Fruit fly (Drosophila melanogaster) whole organism, embryonic: Measurements from ENCODE around the gene UQCR-14.

ENCODE experiments used
- ATbp ChIP-seq: fragments of 200-800 bp; sonication (Bioruptor generic); optimal IDR thresholded peaks from 2 replicates; lab custom pipeline; 2017; ENCODE audit warnings: missing biosample characterization, mild to moderate bottlenecking, missing genetic modification characterization, missing genetic modification reagents
- Blimp-1 ChIP-seq: fragments of 200-800 bp; sonication (Bioruptor generic); optimal IDR thresholded peaks from 3 replicates; lab custom pipeline; 2018; ENCODE audit warnings: missing biosample characterization, missing genetic modification characterization, mild to moderate bottlenecking, moderate library complexity, missing genetic modification reagents
- CG10209 ChIP-seq: fragments of 200-800 bp; sonication (Bioruptor generic); optimal IDR thresholded peaks from 3 replicates; lab custom pipeline; 2017; ENCODE audit warnings: missing biosample characterization, mild to moderate bottlenecking, missing genetic modification characterization, missing genetic modification reagents
- CG10274 ChIP-seq: fragments of 200-800 bp; sonication (Bioruptor generic); optimal IDR thresholded peaks from 3 replicates; lab custom pipeline; 2017; ENCODE audit warnings: missing biosample characterization, mild to moderate bottlenecking, missing genetic modification characterization
- CG10462 ChIP-seq: fragments of 200-800 bp; sonication (Bioruptor generic); optimal IDR thresholded peaks from 2 replicates; lab custom pipeline; 2016; ENCODE audit warnings: missing biosample characterization, missing genetic modification characterization
- CG10565 ChIP-seq: fragments of 200-800 bp; sonication (Bioruptor generic); optimal IDR thresholded peaks from 3 replicates; lab custom pipeline; 2016; ENCODE audit warnings: missing biosample characterization, mild to moderate bottlenecking, missing genetic modification characterization
- CG14710 ChIP-seq: fragments of 200-800 bp; sonication (Bioruptor generic); optimal IDR thresholded peaks from 3 replicates; lab custom pipeline; 2019; ENCODE audit warnings: missing biosample characterization, mild to moderate bottlenecking, missing genetic modification characterization, moderate library complexity
- CG1647 ChIP-seq: fragments of 200-800 bp; sonication (Bioruptor generic); optimal IDR thresholded peaks from 3 replicates; lab custom pipeline; 2016; ENCODE audit warnings: missing biosample characterization, missing genetic modification characterization
- CG17361 ChIP-seq: fragments of 200-800 bp; sonication (Bioruptor generic); IDR thresholded peaks from 3 replicates; pipeline ENCODE4 v1.3.6; 2022; ENCODE audit warnings: missing biosample characterization, missing genetic modification characterization
- CG1792 ChIP-seq: fragments of 200-800 bp; sonication (Bioruptor generic); optimal IDR thresholded peaks from 2 replicates; lab custom pipeline; 2016; ENCODE audit warnings: missing biosample characterization, missing genetic modification characterization
- CG2129 ChIP-seq: fragments of 200-800 bp; sonication (Bioruptor generic); IDR thresholded peaks from 2 replicates; pipeline ENCODE4 v1.3.6; 2022; ENCODE audit warnings: missing biosample characterization, missing genetic modification characterization; ENCODE audit not compliant: partially characterized antibody
- CG2875 ChIP-seq: fragments of 200-800 bp; sonication (Bioruptor generic); optimal IDR thresholded peaks from 2 replicates; lab custom pipeline; 2017; ENCODE audit warnings: missing biosample characterization, mild to moderate bottlenecking, missing genetic modification characterization, missing genetic modification reagents
- CG30020 ChIP-seq: fragments of 200-800 bp; optimal IDR thresholded peaks from 2 replicates; lab custom pipeline; 2019; ENCODE audit warnings: missing biosample characterization, mild to moderate bottlenecking, missing genetic modification characterization, moderate library complexity
- CG3847 ChIP-seq: fragments of 200-800 bp; sonication (Bioruptor generic); IDR thresholded peaks from 2 replicates; pipeline ENCODE4 v1.3.6; 2022; ENCODE audit warnings: missing biosample characterization, missing genetic modification characterization
- CG42726 ChIP-seq: fragments of 200-800 bp; sonication (Bioruptor generic); IDR thresholded peaks from 2 replicates; pipeline ENCODE4 v1.3.6; 2022; ENCODE audit warnings: missing biosample characterization, missing genetic modification characterization; ENCODE audit not compliant: partially characterized antibody
- CG4404 ChIP-seq: fragments of 200-800 bp; sonication (Bioruptor generic); IDR thresholded peaks from 2 replicates; pipeline ENCODE4 v1.3.6; 2022; ENCODE audit warnings: missing biosample characterization, missing genetic modification characterization
- CG6175 ChIP-seq: fragments of 200-800 bp; sonication (Bioruptor generic); IDR thresholded peaks from 3 replicates; pipeline ENCODE4 v1.3.6; 2022; ENCODE audit warnings: missing biosample characterization, missing genetic modification characterization
- CG8478 ChIP-seq: fragments of >200 bp; optimal IDR thresholded peaks from 2 replicates; lab custom pipeline; 2018
- D19B ChIP-seq: fragments of 200-800 bp; sonication (Bioruptor generic); optimal IDR thresholded peaks from 2 replicates; lab custom pipeline; 2017; ENCODE audit warnings: missing biosample characterization, mild to moderate bottlenecking, missing genetic modification characterization
- Dfd ChIP-seq, 2 experiments: fragments of >200 bp; optimal IDR thresholded peaks; 2 replicates each; lab custom pipeline; 2017; ENCODE audit warnings: missing biosample characterization in 2 of 2, missing genetic modification characterization in 2 of 2
- Fer2 ChIP-seq: fragments of 200-800 bp; sonication (Bioruptor generic); optimal IDR thresholded peaks from 2 replicates; lab custom pipeline; 2018; ENCODE audit warnings: missing biosample characterization, mild to moderate bottlenecking, missing genetic modification characterization, moderate library complexity
- Fer3 ChIP-seq: fragments of 200-800 bp; sonication (Bioruptor generic); optimal IDR thresholded peaks from 2 replicates; lab custom pipeline; 2018; ENCODE audit warnings: missing biosample characterization, mild to moderate bottlenecking, missing genetic modification characterization, moderate library complexity
- HLH4C ChIP-seq: fragments of 200-800 bp; sonication (Bioruptor generic); IDR thresholded peaks from 3 replicates; pipeline ENCODE4 v1.3.6; 2022; ENCODE audit warnings: missing biosample characterization, missing genetic modification characterization; ENCODE audit not compliant: partially characterized antibody
- HmgZ ChIP-seq: fragments of 200-800 bp; sonication (Bioruptor generic); optimal IDR thresholded peaks from 2 replicates; lab custom pipeline; 2018; ENCODE audit warnings: missing biosample characterization, mild to moderate bottlenecking, missing genetic modification characterization
- Hr39 ChIP-seq: fragments of >200 bp; optimal IDR thresholded peaks from 2 replicates; lab custom pipeline; 2017
- Myb ChIP-seq: fragments of 200-800 bp; sonication (Bioruptor generic); optimal IDR thresholded peaks from 2 replicates; lab custom pipeline; 2016; ENCODE audit warnings: missing biosample characterization, missing genetic modification characterization
- Nf-YC ChIP-seq: fragments of 200-800 bp; optimal IDR thresholded peaks from 3 replicates; lab custom pipeline; 2019; ENCODE audit warnings: missing biosample characterization, mild to moderate bottlenecking, missing genetic modification characterization, moderate library complexity
- NfI ChIP-seq: fragments of 200-800 bp; sonication (Bioruptor generic); optimal IDR thresholded peaks from 3 replicates; lab custom pipeline; 2018; ENCODE audit warnings: missing biosample characterization, mild to moderate bottlenecking, missing genetic modification characterization, moderate library complexity
- Poxn ChIP-seq: fragments of 200-800 bp; sonication (Bioruptor generic); IDR thresholded peaks from 2 replicates; pipeline ENCODE4 v1.3.6; 2022; ENCODE audit warnings: missing biosample characterization, missing genetic modification characterization
- Sin3A ChIP-seq: fragments of >200 bp; optimal IDR thresholded peaks from 2 replicates; lab custom pipeline; 2018
- Spps ChIP-seq: fragments of 200-800 bp; sonication (Bioruptor generic); optimal IDR thresholded peaks from 2 replicates; lab custom pipeline; 2018; ENCODE audit warnings: missing biosample characterization, mild to moderate bottlenecking, missing genetic modification characterization
- TFAM ChIP-seq: fragments of 200-800 bp; sonication (Bioruptor generic); optimal IDR thresholded peaks from 2 replicates; lab custom pipeline; 2017; ENCODE audit warnings: missing biosample characterization, missing genetic modification characterization, inconsistent platforms
- amos ChIP-seq: fragments of 200-800 bp; sonication (Bioruptor generic); IDR thresholded peaks from 2 replicates; pipeline ENCODE4 v1.3.6; 2022; ENCODE audit warnings: missing biosample characterization, missing genetic modification characterization; ENCODE audit not compliant: partially characterized antibody
- az2 ChIP-seq: fragments of 200-800 bp; sonication (Bioruptor generic); optimal IDR thresholded peaks from 3 replicates; lab custom pipeline; 2016; ENCODE audit warnings: missing biosample characterization, missing genetic modification characterization
- bbx ChIP-seq: fragments of 200-800 bp; sonication (Bioruptor generic); IDR thresholded peaks from 2 replicates; pipeline ENCODE4 v1.3.6; 2022; ENCODE audit warnings: missing biosample characterization, missing genetic modification characterization; ENCODE audit not compliant: partially characterized antibody
- chm ChIP-seq: fragments of 200-800 bp; sonication (Bioruptor generic); IDR thresholded peaks from 2 replicates; pipeline ENCODE4 v1.3.6; 2022; ENCODE audit warnings: missing biosample characterization, missing genetic modification characterization
- crc ChIP-seq: fragments of 200-800 bp; sonication (Bioruptor generic); optimal IDR thresholded peaks from 2 replicates; lab custom pipeline; 2016; ENCODE audit warnings: missing biosample characterization, missing genetic modification characterization
- cwo ChIP-seq: fragments of 200-800 bp; sonication (Bioruptor generic); optimal IDR thresholded peaks from 3 replicates; lab custom pipeline; 2017; ENCODE audit warnings: missing biosample characterization, missing genetic modification characterization, mild to moderate bottlenecking, moderate library complexity, missing genetic modification reagents
- gt ChIP-seq: fragments of 200-800 bp; sonication (Bioruptor generic); IDR thresholded peaks from 2 replicates; pipeline ENCODE4 v1.3.6; 2022; ENCODE audit warnings: missing biosample characterization, missing genetic modification characterization
- hb ChIP-seq: fragments of 200-800 bp; sonication (Bioruptor generic); IDR thresholded peaks from 3 replicates; pipeline ENCODE4 v1.3.6; 2022; ENCODE audit warnings: missing biosample characterization, missing genetic modification characterization; ENCODE audit not compliant: partially characterized antibody
- klu ChIP-seq: fragments of 200-800 bp; sonication (Bioruptor generic); IDR thresholded peaks from 2 replicates; pipeline ENCODE4 v1.3.6; 2022; ENCODE audit warnings: missing biosample characterization, missing genetic modification characterization
- pb ChIP-seq: fragments of 200-800 bp; sonication (Bioruptor generic); optimal IDR thresholded peaks from 3 replicates; lab custom pipeline; 2016; ENCODE audit warnings: missing biosample characterization, missing genetic modification characterization
- phol ChIP-seq: fragments of 200-800 bp; sonication (Bioruptor generic); optimal IDR thresholded peaks from 3 replicates; lab custom pipeline; 2018; ENCODE audit warnings: missing biosample characterization, mild to moderate bottlenecking, missing genetic modification characterization, moderate library complexity
- pzg ChIP-seq: fragments of 200-800 bp; sonication (Bioruptor generic); optimal IDR thresholded peaks from 3 replicates; lab custom pipeline; 2018; ENCODE audit warnings: missing biosample characterization, mild to moderate bottlenecking, missing genetic modification characterization, moderate library complexity
- scrt ChIP-seq: fragments of 200-800 bp; sonication (Bioruptor generic); optimal IDR thresholded peaks from 2 replicates; lab custom pipeline; 2018; ENCODE audit warnings: missing biosample characterization, mild to moderate bottlenecking, missing genetic modification characterization, moderate library complexity
- slp2 ChIP-seq: fragments of 200-800 bp; sonication (Bioruptor generic); optimal IDR thresholded peaks from 2 replicates; lab custom pipeline; 2016; ENCODE audit warnings: missing biosample characterization, missing genetic modification characterization
- sqz ChIP-seq: fragments of 200-800 bp; sonication (Bioruptor generic); optimal IDR thresholded peaks from 3 replicates; lab custom pipeline; 2018; ENCODE audit warnings: missing biosample characterization, mild to moderate bottlenecking, missing genetic modification characterization
- tna ChIP-seq: fragments of 200-800 bp; sonication (Bioruptor generic); IDR thresholded peaks from 2 replicates; pipeline ENCODE4 v1.3.6; 2022; ENCODE audit warnings: missing biosample characterization, missing genetic modification characterization; ENCODE audit not compliant: partially characterized antibody
- tup ChIP-seq: fragments of 200-800 bp; sonication (Bioruptor generic); optimal IDR thresholded peaks from 2 replicates; lab custom pipeline; 2016; ENCODE audit warnings: missing biosample characterization, mild to moderate bottlenecking, missing genetic modification characterization, moderate library complexity
- vfl ChIP-seq: fragments of 200-800 bp; sonication (Bioruptor generic); optimal IDR thresholded peaks from 2 replicates; lab custom pipeline; 2016; ENCODE audit warnings: missing biosample characterization, missing genetic modification characterization
- vnd ChIP-seq: fragments of 200-800 bp; sonication (Bioruptor generic); IDR thresholded peaks from 3 replicates; pipeline ENCODE4 v1.3.6; 2022; ENCODE audit warnings: missing biosample characterization, missing genetic modification characterization; ENCODE audit not compliant: partially characterized antibody

The UQCR-14 gene

DNA sequence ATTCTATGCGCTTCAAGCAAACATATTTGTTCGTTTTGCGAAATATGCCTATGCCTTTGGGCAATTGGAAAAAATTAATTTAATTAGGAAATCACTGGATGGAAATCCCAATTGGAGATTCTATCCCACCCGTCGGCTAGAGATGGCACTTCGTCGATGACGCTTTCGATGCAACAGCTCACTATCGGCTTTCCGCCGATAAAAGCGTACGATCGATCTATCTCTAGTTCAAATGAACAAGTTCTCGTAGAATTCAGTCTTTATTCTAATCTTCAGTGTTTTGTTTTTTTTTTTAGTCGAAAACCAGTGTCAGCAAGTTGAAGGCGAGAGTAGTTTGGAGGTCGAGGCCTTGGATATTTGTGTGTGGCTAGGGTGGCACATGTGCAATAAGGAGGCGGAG is 37.0 kb downstream of the UQCR-14 start, which contains the start of the genes CG9917 and CG32579 (continued):
- TF ChIP-seq Fer2 (tag; lab: Kevin White, UChicago) (no peak), NfI (GFP tag; lab: Kevin White, UChicago) (no peak), hb (GFP tag; lab: Robert Waterston, UW) (peak; percentile 81), scrt (GFP tag; lab: Kevin White, UChicago) (no peak), ATbp (GFP tag; lab: Kevin White, UChicago) (no peak), Dfd (GFP tag; optimal IDR thresholded peaks at IDR 0.05; lab: Kevin White, UChicago) (no peak), tna (GFP tag; lab: Robert Waterston, UW) (peak; percentile 60; the same call in 1 of the 2 replicates), amos (GFP tag; lab: Robert Waterston, UW) (peak; percentile 86), CG6175 (GFP tag; lab: Robert Waterston, UW) (no peak), D19B (GFP tag; lab: Kevin White, UChicago) (no peak), CG1792 (GFP tag; lab: Kevin White, UChicago) (no peak), Sin3A (lab: Kevin White, UChicago) (peak; percentile 32), az2 (no peak), vnd (GFP tag; lab: Robert Waterston, UW) (peak; percentile 65; the same call in 2 of the 3 replicates), CG10274 (GFP tag; lab: Kevin White, UChicago) (no peak), slp2 (GFP tag; lab: Kevin White, UChicago) (no peak), CG42726 (GFP tag; lab: Robert Waterston, UW) (peak; percentile 72; the same call in 1 of the 2 replicates), Blimp-1 (GFP tag; lab: Kevin White, UChicago) (no peak), CG30020 (tag; lab: Kevin White, UChicago) (peak; percentile 28), sqz (GFP tag; lab: Kevin White, UChicago) (no peak), phol (no peak), Nf-YC (no peak), CG10209 (no peak), Spps (tag; lab: Kevin White, UChicago) (no peak), chm (GFP tag; lab: Robert Waterston, UW) (no peak), klu (GFP tag; lab: Robert Waterston, UW) (no peak), CG8478 (lab: Kevin White, UChicago) (no peak), tup (GFP tag; lab: Kevin White, UChicago) (no peak), Fer3 (tag; lab: Kevin White, UChicago) (no peak), CG10462 (GFP tag; lab: Kevin White, UChicago) (no peak), bbx (GFP tag; lab: Robert Waterston, UW) (peak; percentile 90), gt (no peak), CG1647 (GFP tag; lab: Kevin White, UChicago) (no peak), Hr39 (no peak), TFAM (no peak), CG3847 (GFP tag; lab: Robert Waterston, UW) (0 out of 2 replicates have a peak, but pooled peaks have one; percentile 19), CG4404 (GFP tag; lab: Robert Waterston, UW) (no peak), CG17361 (no peak), Myb (GFP tag; lab: Kevin White, UChicago) (peak; percentile 0), CG2129 (GFP tag; lab: Robert Waterston, UW) (peak; percentile 35; the same call in 1 of the 2 replicates), Poxn (no peak), vfl (GFP tag; lab: Kevin White, UChicago) (no peak), CG10565 (no peak), CG2875 (no peak), CG14710 (tag; lab: Kevin White, UChicago) (peak; percentile 5), pzg (GFP tag; lab: Kevin White, UChicago) (peak; percentile 67), crc (no peak), HmgZ (tag; lab: Kevin White, UChicago) (peak; percentile 67), HLH4C (GFP tag; lab: Robert Waterston, UW) (peak; percentile 82), pb (no peak), cwo (GFP tag; lab: Kevin White, UChicago) (no peak)
